Worm (Caenorhabditis elegans): ENCODE data around the gene olrn-1.
A peak's percentile ranks its signal among the peaks of the same experiment; 100 is the strongest.

olrn-1 gene

DNA sequence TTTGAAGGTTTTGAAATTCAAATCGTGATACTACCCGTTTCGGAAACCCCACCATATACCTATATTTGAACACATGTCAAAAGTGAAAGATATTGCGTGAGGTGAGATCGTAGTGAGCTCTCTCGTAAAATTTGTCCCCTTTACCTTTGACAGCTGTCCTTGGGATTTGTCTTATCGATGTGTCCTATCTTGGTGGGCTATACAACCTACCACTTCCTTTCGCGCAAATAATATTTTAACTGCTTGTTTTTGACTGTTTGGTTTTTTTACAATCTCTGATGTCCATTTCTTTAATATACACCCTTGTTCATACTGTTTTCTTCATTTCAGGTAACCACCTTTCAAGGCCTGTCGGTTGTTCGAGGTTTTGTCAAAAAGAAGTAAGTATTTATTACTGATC lies 27.8 kb upstream of the olrn-1 start, which contains the start of gene eat-20:
Gene eat-20 (plus strand): TSS at position 331 of the 400 bp plus-strand sequence.
- TF ChIP-seq sptf-1 (tag; optimal IDR thresholded peaks at IDR 0.05) = no peak
- TF ChIP-seq nhr-12 (tag; optimal IDR thresholded peaks at IDR 0.05) = no peak
- no peak for TF ChIP-seq nhr-237 (tag; optimal IDR thresholded peaks at IDR 0.05)
- no peak for TF ChIP-seq snpc-4 (tag; optimal IDR thresholded peaks at IDR 0.05)
- TF ChIP-seq ces-1 (GFP tag; optimal IDR thresholded peaks at IDR 0.05) = no peak
- TF ChIP-seq unc-39 (tag; optimal IDR thresholded peaks at IDR 0.05) = no peak
- TF ChIP-seq flh-1 (GFP tag; optimal IDR thresholded peaks at IDR 0.05) = no peak
- TF ChIP-seq drap-1 (GFP tag; optimal IDR thresholded peaks at IDR 0.05) = no peak
- TF ChIP-seq ztf-11 (tag; optimal IDR thresholded peaks at IDR 0.05) = no peak

DNA sequence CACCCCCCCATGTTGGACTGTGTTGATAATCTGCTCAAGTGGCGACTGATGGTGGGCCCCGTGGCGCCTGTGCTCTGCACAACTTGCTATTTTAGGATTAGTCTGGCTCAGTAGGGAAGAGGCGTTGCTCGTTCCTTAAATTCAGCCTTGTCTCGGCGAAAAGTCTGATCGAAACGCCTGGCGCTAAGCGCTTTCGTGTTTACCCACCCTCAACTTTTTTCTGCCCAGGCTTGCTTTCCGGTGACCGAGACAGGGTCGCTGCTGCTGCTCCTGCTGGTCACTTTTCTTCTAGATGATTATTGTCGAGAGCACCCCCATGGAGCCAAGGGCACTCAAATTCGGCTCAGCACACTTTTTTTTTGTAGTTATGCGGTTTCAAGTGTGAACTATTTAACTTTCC lies 22.9 kb upstream of the olrn-1 start:
- TF ChIP-seq lin-13 (tag; optimal IDR thresholded peaks at IDR 0.05) = no peak
- no peak for TF ChIP-seq elt-3 (tag; optimal IDR thresholded peaks at IDR 0.05)
- TF ChIP-seq nhr-2 (tag; optimal IDR thresholded peaks at IDR 0.05) = no peak
- TF ChIP-seq M03D4.4 (tag; optimal IDR thresholded peaks at IDR 0.05) = no peak
- TF ChIP-seq elt-1 (tag; optimal IDR thresholded peaks at IDR 0.05; ENCODE audit: borderline replicate concordance, insufficient read depth) = no peak
- no peak for TF ChIP-seq hlh-1 (tag; optimal IDR thresholded peaks at IDR 0.05)
- no peak for TF ChIP-seq ces-1 (GFP tag; optimal IDR thresholded peaks at IDR 0.05)
- TF ChIP-seq blmp-1 (tag; optimal IDR thresholded peaks at IDR 0.05) = no peak
- TF ChIP-seq nhr-237 (tag; optimal IDR thresholded peaks at IDR 0.05) = no peak
- TF ChIP-seq ceh-83 (GFP tag; optimal IDR thresholded peaks at IDR 0.05) = no peak
- TF ChIP-seq mls-2 (tag; optimal IDR thresholded peaks at IDR 0.05) = no peak
- TF ChIP-seq drap-1 (GFP tag; optimal IDR thresholded peaks at IDR 0.05) = no peak
- no peak for TF ChIP-seq ztf-11 (tag; optimal IDR thresholded peaks at IDR 0.05)
- no peak for TF ChIP-seq zip-8 (tag; optimal IDR thresholded peaks at IDR 0.05)
- TF ChIP-seq ceh-43 (GFP tag; optimal IDR thresholded peaks at IDR 0.05) = no peak
- no peak for TF ChIP-seq nhr-12 (tag; optimal IDR thresholded peaks at IDR 0.05)
- no peak for TF ChIP-seq pha-4 (tag; optimal IDR thresholded peaks at IDR 0.05)
- TF ChIP-seq sptf-1 (tag; optimal IDR thresholded peaks at IDR 0.05) = no peak
- no peak for TF ChIP-seq cnd-1 (tag; optimal IDR thresholded peaks at IDR 0.05)

DNA sequence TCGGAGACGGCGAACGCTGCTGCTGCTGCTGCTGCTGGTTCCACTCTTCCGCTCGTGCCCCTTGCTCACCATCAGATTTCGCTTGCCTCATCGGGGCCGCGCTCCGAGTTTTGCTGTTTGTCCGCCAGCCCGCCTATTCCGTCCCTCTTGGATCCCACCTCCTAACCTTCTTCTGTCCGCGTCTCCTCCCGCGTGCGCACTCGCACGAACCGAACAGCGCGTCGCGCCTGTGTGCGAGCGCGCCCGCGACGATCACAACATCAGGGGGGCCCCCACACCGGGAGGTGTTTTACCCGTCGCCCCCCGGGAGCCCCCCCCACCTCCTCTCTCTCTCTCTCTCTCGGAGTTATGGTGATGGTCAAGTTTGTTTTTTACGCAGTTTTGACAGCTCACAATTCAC lies 21.7 kb upstream of the olrn-1 start:
- TF ChIP-seq ces-1 (GFP tag; optimal IDR thresholded peaks at IDR 0.05) = no peak
- peak; percentile 51 for TF ChIP-seq M03D4.4 (tag; optimal IDR thresholded peaks at IDR 0.05)
- TF ChIP-seq tbx-8 (GFP tag; optimal IDR thresholded peaks at IDR 0.05) = no peak
- TF ChIP-seq unc-120 (tag; optimal IDR thresholded peaks at IDR 0.05; ENCODE audit: poor library complexity, severe bottlenecking) = peak; percentile 21
- no peak for TF ChIP-seq elt-1 (tag; optimal IDR thresholded peaks at IDR 0.05; ENCODE audit: borderline replicate concordance, insufficient read depth)
- TF ChIP-seq ceh-39 (tag; optimal IDR thresholded peaks at IDR 0.05) = no peak
- no peak for TF ChIP-seq hlh-1 (tag; optimal IDR thresholded peaks at IDR 0.05)
- TF ChIP-seq ztf-11 (tag; optimal IDR thresholded peaks at IDR 0.05) = no peak
- TF ChIP-seq sptf-1 (tag; optimal IDR thresholded peaks at IDR 0.05) = peak; percentile 41
- peak; percentile 18 for TF ChIP-seq sem-2 (GFP tag; optimal IDR thresholded peaks at IDR 0.05)

DNA sequence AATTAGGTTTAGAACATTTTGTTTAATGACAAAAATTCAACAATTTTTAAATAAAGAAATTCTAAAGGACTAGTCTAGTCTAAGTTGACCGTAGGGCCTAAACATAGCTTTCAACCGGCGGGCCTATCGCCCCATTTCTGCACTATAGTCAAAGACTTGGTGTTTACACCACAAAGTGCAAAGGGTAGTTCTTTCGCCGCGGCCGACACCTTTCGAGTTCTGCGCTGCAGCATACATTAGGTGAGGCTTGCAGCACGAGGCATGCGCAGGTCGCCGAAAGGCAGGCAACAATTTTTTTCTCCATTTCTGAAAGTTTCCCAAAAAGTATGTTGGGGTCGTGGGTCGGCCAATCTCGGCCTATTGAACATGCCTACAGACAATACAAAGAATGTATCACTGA lies 9.0 kb upstream of the olrn-1 start:
- TF ChIP-seq sem-2 (GFP tag; optimal IDR thresholded peaks at IDR 0.05) (no peak), drap-1 (GFP tag; optimal IDR thresholded peaks at IDR 0.05) (no peak), nhr-2 (tag; optimal IDR thresholded peaks at IDR 0.05) (no peak), ceh-83 (GFP tag; optimal IDR thresholded peaks at IDR 0.05) (no peak), lsy-2 (tag; optimal IDR thresholded peaks at IDR 0.05) (no peak), unc-39 (tag; optimal IDR thresholded peaks at IDR 0.05) (no peak), unc-62 (GFP tag; optimal IDR thresholded peaks at IDR 0.05) (no peak), blmp-1 (tag; optimal IDR thresholded peaks at IDR 0.05) (no peak), nhr-28 (tag; optimal IDR thresholded peaks at IDR 0.05) (no peak), sptf-1 (tag; optimal IDR thresholded peaks at IDR 0.05) (no peak), lin-32 (GFP tag; optimal IDR thresholded peaks at IDR 0.05) (no peak), snpc-4 (tag; optimal IDR thresholded peaks at IDR 0.05) (no peak), cnd-1 (tag; optimal IDR thresholded peaks at IDR 0.05) (no peak), tbx-8 (GFP tag; optimal IDR thresholded peaks at IDR 0.05) (no peak), lin-13 (tag; optimal IDR thresholded peaks at IDR 0.05) (no peak)

DNA sequence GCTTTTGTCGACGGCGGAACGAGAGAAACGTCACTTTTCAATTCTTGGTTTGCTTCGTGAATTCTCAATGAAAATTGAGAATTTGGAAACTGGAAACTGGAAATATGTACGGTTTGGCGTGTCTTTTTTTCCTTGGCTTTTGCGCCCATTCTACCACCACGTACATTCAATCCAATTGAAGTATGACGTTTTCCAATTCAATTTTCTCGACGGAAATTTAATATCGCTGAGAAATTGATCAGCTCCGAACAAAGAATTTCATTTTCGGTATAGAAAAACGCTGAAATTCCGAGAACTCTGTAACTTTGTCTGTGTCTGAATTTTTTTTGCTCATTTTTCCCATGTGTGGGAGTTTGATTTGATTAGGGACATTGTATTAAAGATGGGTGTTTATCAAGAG lies 4.2 kb upstream of the olrn-1 start:
- TF ChIP-seq ces-1 (GFP tag; optimal IDR thresholded peaks at IDR 0.05) = peak; percentile 65
- TF ChIP-seq mab-5 (tag; optimal IDR thresholded peaks at IDR 0.05) = no peak

Measured in whole organism, mixed stage, embryonic.